Worm (Caenorhabditis elegans) whole organism, early embryonic: ENCODE measurements around the gene ZK688.1.

Experiments
- B0310.2 ChIP-seq: sonication (generic microtip); optimal IDR thresholded peaks from 2 replicates; lab custom pipeline; 2016; ENCODE audit warnings: mild to moderate bottlenecking, missing genetic modification characterization, missing compliant biosample characterization
- F13C5.2 ChIP-seq: sonication (generic microtip); optimal IDR thresholded peaks from 2 replicates; lab custom pipeline; 2017; ENCODE audit warnings: mild to moderate bottlenecking, missing genetic modification characterization, inconsistent platforms, missing compliant biosample characterization
- aly-1 ChIP-seq: sonication (generic microtip); optimal IDR thresholded peaks from 2 replicates; lab custom pipeline; 2016; ENCODE audit warnings: missing genetic modification characterization, missing compliant biosample characterization
- ama-1 ChIP-seq: fragments of 150-350 bp; optimal IDR thresholded peaks from 2 replicates; lab custom pipeline; 2014
- ceh-13 ChIP-seq: fragments of 200-800 bp; sonication (Bioruptor generic); optimal IDR thresholded peaks from 2 replicates; lab custom pipeline; 2018; ENCODE audit warnings: mild to moderate bottlenecking, missing genetic modification characterization, missing compliant biosample characterization
- ceh-36 ChIP-seq: sonication (generic microtip); optimal IDR thresholded peaks from 2 replicates; lab custom pipeline; 2016; ENCODE audit warnings: missing genetic modification characterization, inconsistent platforms, missing compliant biosample characterization
- ets-7 ChIP-seq: sonication (generic microtip); optimal IDR thresholded peaks from 2 replicates; lab custom pipeline; 2016; ENCODE audit warnings: missing genotype, missing genetic modification characterization, missing compliant biosample characterization
- flt-1 ChIP-seq: fragments of 200-800 bp; sonication (Bioruptor generic); IDR thresholded peaks from 2 replicates; pipeline ENCODE4 v1.3.6; 2022; ENCODE audit warnings: missing genetic modification characterization, missing compliant biosample characterization
- hmbx-1 ChIP-seq: sonication (generic microtip); optimal IDR thresholded peaks from 2 replicates; lab custom pipeline; 2016; ENCODE audit warnings: mild to moderate bottlenecking, missing genetic modification characterization, missing compliant biosample characterization
- hmg-4 ChIP-seq: fragments of 200-800 bp; sonication (Bioruptor generic); optimal IDR thresholded peaks from 2 replicates; lab custom pipeline; 2018; ENCODE audit warnings: mild to moderate bottlenecking, missing genetic modification characterization, missing compliant biosample characterization
- hnd-1 ChIP-seq: sonication (generic microtip); optimal IDR thresholded peaks from 2 replicates; lab custom pipeline; 2016; ENCODE audit warnings: missing genetic modification characterization, missing compliant biosample characterization
- pes-1 ChIP-seq: fragments of 200-800 bp; sonication (Bioruptor generic); IDR thresholded peaks from 2 replicates; pipeline ENCODE4 v1.3.6; 2022; ENCODE audit warnings: missing genetic modification reagents, missing genetic modification characterization, missing compliant biosample characterization
- scrt-1 ChIP-seq: fragments of 200-800 bp; sonication (Bioruptor generic); IDR thresholded peaks from 2 replicates; pipeline ENCODE4 v1.3.6; 2022; ENCODE audit warnings: missing genetic modification characterization, missing compliant biosample characterization
- sea-1 ChIP-seq: fragments of 200-800 bp; sonication (Bioruptor generic); conservative IDR thresholded peaks from 2 replicates; pipeline ENCODE4 v1.3.6; 2022; ENCODE audit warnings: missing genetic modification characterization, missing compliant biosample characterization
- tbx-11 ChIP-seq: fragments of 200-800 bp; sonication (Bioruptor generic); IDR thresholded peaks from 2 replicates; pipeline ENCODE4 v1.3.6; 2022; ENCODE audit warnings: missing genetic modification characterization, missing compliant biosample characterization
- tbx-37 ChIP-seq: fragments of 200-800 bp; sonication (Bioruptor generic); conservative IDR thresholded peaks from 2 replicates; pipeline ENCODE4 v1.3.6; 2022; ENCODE audit warnings: missing genetic modification reagents, missing genetic modification characterization, missing compliant biosample characterization
- tra-4 ChIP-seq: sonication (generic microtip); optimal IDR thresholded peaks from 2 replicates; lab custom pipeline; 2017; ENCODE audit warnings: missing genetic modification characterization, missing compliant biosample characterization

ZK688.1 gene

DNA sequence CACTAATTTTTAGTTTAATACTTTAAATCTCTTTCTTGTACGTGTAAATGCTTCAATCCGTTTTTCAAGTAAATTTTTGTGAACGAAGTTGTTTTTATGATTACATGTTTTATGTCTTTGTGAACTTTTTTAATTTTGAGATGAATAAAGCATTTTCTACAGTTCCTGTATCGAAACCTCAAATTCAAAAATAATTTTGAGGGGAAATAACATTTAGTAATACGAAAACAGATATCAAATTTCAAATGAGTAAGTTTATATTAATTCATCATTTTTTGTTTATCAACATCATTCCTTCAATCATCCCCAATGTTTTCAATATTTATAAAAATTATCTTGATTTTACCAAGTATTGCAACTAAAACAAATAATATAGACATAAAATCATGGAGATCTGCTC, 28.2 kb downstream of the ZK688.1 start, which contains the start of gene C29E4.10:
TSS of gene C29E4.10 (plus strand) at position 301 of the 400 bp plus-strand sequence.
- TF ChIP-seq scrt-1 (no peak), hmg-4 (GFP tag; lab: Kevin White, UChicago) (no peak), F13C5.2 (tag; lab: Kevin White, UChicago) (no peak), B0310.2 (no peak), tbx-37 (no peak), tra-4 (tag; lab: Kevin White, UChicago) (no peak), ceh-13 (GFP tag; lab: Kevin White, UChicago) (no peak), aly-1 (no peak), hnd-1 (tag; lab: Kevin White, UChicago) (no peak), tbx-11 (GFP tag; lab: Robert Waterston, UW) (no peak), flt-1 (GFP tag; lab: Robert Waterston, UW) (no peak), ets-7 (tag; lab: Kevin White, UChicago) (no peak), pes-1 (GFP tag; lab: Robert Waterston, UW) (no peak), sea-1 (GFP tag; lab: Robert Waterston, UW) (no peak), ama-1 (no peak)

DNA sequence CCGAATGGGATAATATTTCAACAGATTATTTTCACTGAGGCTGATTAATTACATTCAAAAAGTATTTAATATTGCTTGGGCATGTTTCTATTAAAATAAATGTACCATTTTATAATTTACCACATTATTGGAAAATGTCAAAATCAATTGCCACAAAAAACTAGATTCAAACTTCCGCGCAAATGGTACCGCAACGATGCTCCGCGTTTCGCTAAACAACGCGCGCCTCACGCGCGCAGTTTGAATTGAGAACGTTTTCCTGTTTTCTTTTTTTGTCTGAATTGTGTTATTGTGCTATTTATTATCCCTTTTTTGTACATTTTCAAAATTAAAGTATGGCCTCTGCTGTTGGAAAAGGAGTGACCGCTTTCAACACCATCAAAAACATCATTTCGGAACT, 31.5 kb downstream of the ZK688.1 start, which contains the start of gene C29E4.12:
TSS of gene C29E4.12 (plus strand) at position 333 of the 400 bp plus-strand sequence.
- TF ChIP-seq hmg-4 (GFP tag; lab: Kevin White, UChicago) (no peak), pes-1 (GFP tag; lab: Robert Waterston, UW) (no peak), sea-1 (GFP tag; lab: Robert Waterston, UW) (no peak), hmbx-1 (tag; lab: Kevin White, UChicago) (no peak), aly-1 (no peak), scrt-1 (no peak), flt-1 (GFP tag; lab: Robert Waterston, UW) (no peak), ama-1 (no peak)

DNA sequence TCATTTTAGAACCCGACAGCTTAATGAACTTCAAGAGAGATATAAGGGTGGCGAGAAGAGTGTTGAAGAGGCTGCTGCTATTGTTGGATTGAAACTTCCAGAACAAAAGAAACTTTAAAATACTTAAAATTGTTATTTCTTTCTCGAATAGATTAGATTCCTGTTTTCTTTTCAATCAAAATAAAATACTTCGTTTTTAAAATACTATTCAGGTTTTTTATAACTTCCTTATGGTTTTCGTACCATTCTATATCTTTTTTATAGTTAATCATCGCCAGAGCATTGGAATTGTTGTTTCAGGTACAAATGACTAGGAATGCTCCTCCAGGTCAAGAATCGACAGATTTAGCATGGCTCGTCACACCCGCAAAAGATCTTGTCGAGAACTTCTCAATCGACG, 32.1 kb downstream of the ZK688.1 start, which contains the start of gene kle-2:
TSS of gene kle-2 (plus strand) at position 301 of the 400 bp plus-strand sequence.
- TF ChIP-seq B0310.2, result no peak
- TF ChIP-seq F13C5.2 (tag; lab: Kevin White, UChicago), result no peak
- TF ChIP-seq pes-1 (GFP tag; lab: Robert Waterston, UW), result no peak
- no peak for TF ChIP-seq hmbx-1 (tag; lab: Kevin White, UChicago)
- no peak for TF ChIP-seq ets-7 (tag; lab: Kevin White, UChicago)
- no peak for TF ChIP-seq ama-1
- no peak for TF ChIP-seq tbx-11 (GFP tag; lab: Robert Waterston, UW)
- TF ChIP-seq sea-1 (GFP tag; lab: Robert Waterston, UW), result no peak
- TF ChIP-seq aly-1, result no peak
- no peak for TF ChIP-seq hmg-4 (GFP tag; lab: Kevin White, UChicago)
- TF ChIP-seq ceh-36 (tag; lab: Kevin White, UChicago), result no peak
- no peak for TF ChIP-seq tra-4 (tag; lab: Kevin White, UChicago)
- no peak for TF ChIP-seq hnd-1 (tag; lab: Kevin White, UChicago)
- TF ChIP-seq ceh-13 (GFP tag; lab: Kevin White, UChicago), result no peak
- no peak for TF ChIP-seq scrt-1

DNA sequence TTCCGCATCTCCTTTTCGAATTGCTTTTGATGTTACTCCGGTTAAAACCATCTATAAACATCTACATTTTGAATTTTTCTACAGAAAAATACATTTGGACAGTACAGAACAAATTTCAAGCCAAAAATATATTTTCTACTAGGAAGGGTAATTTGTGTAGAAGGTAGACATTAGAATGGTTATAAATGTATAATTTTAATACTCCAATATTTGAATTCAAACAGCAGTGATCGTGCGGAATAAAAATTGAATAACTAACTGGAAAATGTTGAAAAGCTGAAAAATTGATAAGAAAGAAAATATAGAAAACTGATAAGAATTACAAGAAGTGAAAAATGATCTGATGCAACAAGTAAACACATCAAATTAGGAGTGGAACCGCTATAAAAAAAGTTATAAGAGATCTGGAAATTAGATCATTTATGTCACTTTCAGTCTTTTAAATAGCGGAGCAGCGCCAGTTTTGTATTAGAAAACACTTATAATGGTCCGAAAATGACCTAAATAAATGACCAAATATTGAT, 37.7 kb downstream of the ZK688.1 start, which contains the start of gene gsto-1:
TSS of gene gsto-1 (minus strand) at position 51 of the 524 bp plus-strand sequence.
- no peak for TF ChIP-seq flt-1 (GFP tag; lab: Robert Waterston, UW)

DNA sequence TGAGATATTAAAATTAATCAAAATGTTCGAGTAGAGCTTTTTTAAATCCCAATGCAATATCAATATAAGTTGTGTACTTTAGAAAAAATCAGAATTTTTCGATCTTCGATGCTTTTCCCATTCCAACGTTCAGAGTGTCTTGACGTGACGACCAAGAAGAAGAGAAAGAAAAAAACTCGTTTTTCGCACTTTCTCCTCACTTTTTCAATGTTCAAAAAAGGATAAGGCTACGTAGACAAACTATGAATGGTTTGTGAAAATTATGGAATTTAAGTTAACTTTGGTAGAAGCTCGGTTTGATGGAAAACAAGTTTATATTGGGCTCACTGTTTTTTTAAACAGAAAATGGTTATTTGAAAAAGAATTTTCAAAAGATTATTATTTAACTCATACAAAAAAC, 38.3 kb downstream of the ZK688.1 start:
- TF ChIP-seq B0310.2, result no peak
- no peak for TF ChIP-seq ama-1
- TF ChIP-seq hmbx-1 (tag; lab: Kevin White, UChicago), result no peak
- no peak for TF ChIP-seq ceh-36 (tag; lab: Kevin White, UChicago)
- TF ChIP-seq tbx-37, result no peak
- TF ChIP-seq hmg-4 (GFP tag; lab: Kevin White, UChicago), result no peak
- no peak for TF ChIP-seq aly-1
- no peak for TF ChIP-seq tra-4 (tag; lab: Kevin White, UChicago)
- no peak for TF ChIP-seq hnd-1 (tag; lab: Kevin White, UChicago)
- TF ChIP-seq flt-1 (GFP tag; lab: Robert Waterston, UW), result no peak
- no peak for TF ChIP-seq pes-1 (GFP tag; lab: Robert Waterston, UW)
- no peak for TF ChIP-seq F13C5.2 (tag; lab: Kevin White, UChicago)

DNA sequence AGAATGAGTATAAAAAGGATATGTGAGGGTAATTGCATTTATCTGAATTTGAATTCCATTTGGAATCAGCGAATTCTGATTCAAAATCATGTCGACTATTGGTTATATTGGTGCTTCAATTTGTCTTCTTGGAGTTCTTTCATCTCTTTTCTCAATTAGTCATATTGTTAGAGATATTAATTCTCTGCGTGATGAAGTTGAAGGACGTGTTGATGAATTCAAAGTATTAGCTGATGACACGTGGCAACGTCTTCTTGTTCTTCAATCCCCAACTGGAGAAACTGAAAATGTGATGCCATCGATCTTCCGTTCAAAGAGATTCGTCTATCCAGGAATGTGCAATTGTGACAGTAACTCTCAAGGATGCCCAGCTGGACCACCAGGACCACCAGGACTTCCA, 39.4 kb downstream of the ZK688.1 start, which contains the start of gene col-90:
TSS of gene col-90 (plus strand) at position 37 of the 400 bp plus-strand sequence.
- TF ChIP-seq flt-1 (GFP tag; lab: Robert Waterston, UW) (no peak), hnd-1 (tag; lab: Kevin White, UChicago) (no peak), ceh-36 (tag; lab: Kevin White, UChicago) (no peak), ets-7 (tag; lab: Kevin White, UChicago) (no peak), tra-4 (tag; lab: Kevin White, UChicago) (no peak)

DNA sequence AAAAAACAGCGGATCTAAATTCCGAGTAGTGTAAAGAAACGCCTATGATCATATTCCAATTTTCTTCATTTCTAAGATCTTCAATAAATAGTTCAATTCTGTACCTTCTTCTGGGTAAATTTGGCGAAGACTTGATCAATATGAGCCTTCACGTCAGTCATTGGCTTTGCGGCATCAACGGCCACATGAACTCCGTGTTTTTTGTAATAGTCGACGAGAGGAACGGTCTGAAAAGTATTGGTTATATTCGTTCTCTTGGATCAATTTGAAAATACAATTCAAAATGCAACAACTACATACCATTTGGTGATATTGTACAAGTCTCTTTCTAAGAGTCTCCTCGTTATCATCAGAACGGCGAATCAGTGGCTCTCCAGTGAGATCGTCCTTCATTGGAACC, 41.1 kb downstream of the ZK688.1 start:
- TF ChIP-seq hmg-4 (GFP tag; lab: Kevin White, UChicago) (no peak), sea-1 (GFP tag; lab: Robert Waterston, UW) (no peak), flt-1 (GFP tag; lab: Robert Waterston, UW) (no peak), aly-1 (no peak), hmbx-1 (tag; lab: Kevin White, UChicago) (no peak), F13C5.2 (tag; lab: Kevin White, UChicago) (no peak), ets-7 (tag; lab: Kevin White, UChicago) (no peak), tra-4 (tag; lab: Kevin White, UChicago) (no peak), ama-1 (no peak), ceh-13 (GFP tag; lab: Kevin White, UChicago) (no peak), B0310.2 (no peak), tbx-37 (no peak), pes-1 (GFP tag; lab: Robert Waterston, UW) (no peak)
